Fruit fly (Drosophila melanogaster): ENCODE data around the gene CG31975.

CG31975 gene

DNA sequence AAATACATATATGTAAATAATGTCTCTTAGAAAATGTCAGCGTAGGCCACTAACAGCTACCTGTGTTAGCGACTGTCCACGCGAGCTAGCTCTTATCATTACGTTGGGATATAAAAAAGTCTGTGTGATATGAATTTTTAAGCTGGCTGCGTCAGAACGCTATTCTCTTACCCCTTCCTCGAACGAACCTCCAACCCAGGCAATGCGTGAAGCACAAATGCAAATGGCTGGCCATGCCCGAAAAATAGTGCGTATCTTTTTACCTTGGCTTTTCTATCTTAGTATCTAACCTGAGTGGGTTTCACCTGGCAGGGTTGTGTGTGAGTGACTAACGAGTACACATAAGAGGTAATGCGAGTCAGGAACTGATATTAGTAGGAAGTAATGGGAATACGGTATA is 22.4 kb upstream of the CG31975 start:
- TF ChIP-seq CG12605 (GFP tag; IDR thresholded peaks at IDR 0.05) = no peak
- no peak for TF ChIP-seq Snoo (tag; optimal IDR thresholded peaks at IDR 0.05)
- TF ChIP-seq Pif1B (GFP tag; optimal IDR thresholded peaks at IDR 0.05) = no peak
- TF ChIP-seq CG9948 (tag; optimal IDR thresholded peaks at IDR 0.05) = no peak
- no peak for TF ChIP-seq CG10348 (GFP tag; IDR thresholded peaks at IDR 0.05)
- no peak for TF ChIP-seq CG34367 (tag; optimal IDR thresholded peaks at IDR 0.05)
- no peak for TF ChIP-seq CG13204 (GFP tag; optimal IDR thresholded peaks at IDR 0.05)
- no peak for TF ChIP-seq CG8301 (tag; optimal IDR thresholded peaks at IDR 0.05)
- no peak for TF ChIP-seq rn (GFP tag; IDR thresholded peaks at IDR 0.05)
- no peak for TF ChIP-seq CG8159 (tag; optimal IDR thresholded peaks at IDR 0.05)
- no peak for TF ChIP-seq CG32121 (GFP tag; IDR thresholded peaks at IDR 0.05)

DNA sequence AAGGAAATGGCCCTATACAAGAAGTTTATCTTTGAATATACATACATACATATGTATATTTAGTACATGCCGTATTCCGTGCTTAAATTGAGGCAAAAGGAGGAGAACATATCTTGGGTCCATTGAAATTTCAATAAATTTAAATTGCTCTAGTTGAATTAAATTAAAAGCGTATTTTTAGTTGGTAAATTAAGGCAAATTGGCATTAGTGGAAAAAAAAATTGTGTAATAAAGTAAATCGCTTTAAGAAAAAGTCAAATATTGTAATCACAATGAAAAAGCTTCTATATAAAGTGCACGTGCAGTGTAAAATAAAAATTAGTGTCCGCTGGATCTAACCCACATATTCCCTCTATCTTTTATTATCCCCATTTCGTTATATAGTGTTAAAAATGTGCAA is 21.4 kb upstream of the CG31975 start:
- TF ChIP-seq fd96Ca (GFP tag; IDR thresholded peaks at IDR 0.05) (no peak), CG8301 (tag; optimal IDR thresholded peaks at IDR 0.05) (no peak), CG13204 (GFP tag; optimal IDR thresholded peaks at IDR 0.05) (no peak), gl (tag; optimal IDR thresholded peaks at IDR 0.05) (no peak), CG32121 (GFP tag; IDR thresholded peaks at IDR 0.05) (no peak), CG17806 (tag; optimal IDR thresholded peaks at IDR 0.05) (no peak), CG12605 (GFP tag; IDR thresholded peaks at IDR 0.05) (no peak), CG9948 (tag; optimal IDR thresholded peaks at IDR 0.05) (peak; percentile 10), Pif1A (GFP tag; optimal IDR thresholded peaks at IDR 0.05) (no peak), Snoo (tag; optimal IDR thresholded peaks at IDR 0.05) (no peak), CG14655 (GFP tag; optimal IDR thresholded peaks at IDR 0.05) (no peak), D1 (tag; optimal IDR thresholded peaks at IDR 0.05) (peak; percentile 59)

DNA sequence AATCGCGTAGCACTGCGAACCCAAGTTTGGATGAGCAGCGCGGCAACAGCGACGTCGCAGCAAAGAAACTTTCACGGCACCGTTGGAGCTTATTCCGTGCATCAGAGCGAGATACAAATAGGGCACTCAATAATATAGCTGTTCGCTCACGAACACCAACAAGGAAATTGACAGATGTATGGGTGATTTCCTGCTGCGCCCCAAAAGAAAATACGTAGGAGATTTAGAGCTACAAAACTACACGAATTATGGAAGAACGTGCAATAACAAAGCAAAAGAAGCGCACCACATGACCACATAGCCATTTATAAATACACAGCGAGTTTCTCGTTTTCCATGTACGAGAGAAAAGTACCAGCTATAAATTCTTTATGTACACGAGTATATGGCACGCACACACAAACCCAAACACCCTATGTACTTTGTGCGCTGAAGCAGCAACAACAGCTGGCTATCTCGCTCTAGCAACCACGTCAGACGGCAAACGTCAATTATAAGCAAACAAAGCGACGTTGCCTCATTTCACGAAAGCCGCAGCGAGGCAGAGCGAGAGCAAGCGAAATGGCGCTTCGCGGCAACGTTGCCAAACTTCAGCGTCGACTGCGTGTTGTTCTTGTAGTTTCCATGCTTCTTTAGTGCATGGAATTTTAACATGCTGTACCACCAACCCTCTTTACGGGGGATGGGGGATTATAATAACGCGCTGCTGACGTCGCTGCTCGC is 20.8 kb upstream of the CG31975 start:
- TF ChIP-seq Ets98B (GFP tag; IDR thresholded peaks at IDR 0.05) = no peak
- peak; percentile 23 for TF ChIP-seq CG15710 (tag; optimal IDR thresholded peaks at IDR 0.05)
- TF ChIP-seq CG17806 (tag; optimal IDR thresholded peaks at IDR 0.05) = no peak
- TF ChIP-seq CG13204 (GFP tag; optimal IDR thresholded peaks at IDR 0.05) = peak; percentile 28
- no peak for TF ChIP-seq CG32121 (GFP tag; IDR thresholded peaks at IDR 0.05)
- no peak for TF ChIP-seq CG9948 (tag; optimal IDR thresholded peaks at IDR 0.05)
- TF ChIP-seq CG8159 (tag; optimal IDR thresholded peaks at IDR 0.05) = peak; percentile 35
- no peak for TF ChIP-seq CG10348 (GFP tag; IDR thresholded peaks at IDR 0.05)
- TF ChIP-seq D1 (tag; optimal IDR thresholded peaks at IDR 0.05) = no peak
- peak; percentile 29 for TF ChIP-seq CG34367 (tag; optimal IDR thresholded peaks at IDR 0.05)
- peak; percentile 67 for TF ChIP-seq EcR (GFP tag; optimal IDR thresholded peaks at IDR 0.05)
- peak; percentile 56 for TF ChIP-seq CG14655 (GFP tag; optimal IDR thresholded peaks at IDR 0.05)
- TF ChIP-seq gl (tag; optimal IDR thresholded peaks at IDR 0.05) = peak; percentile 40
- TF ChIP-seq rn (GFP tag; IDR thresholded peaks at IDR 0.05) = no peak
- no peak for TF ChIP-seq fd96Ca (GFP tag; IDR thresholded peaks at IDR 0.05)
- peak; percentile 76 for TF ChIP-seq Pif1B (GFP tag; optimal IDR thresholded peaks at IDR 0.05)
- no peak for TF ChIP-seq CG4496 (GFP tag; IDR thresholded peaks at IDR 0.05)
- TF ChIP-seq CG12605 (GFP tag; IDR thresholded peaks at IDR 0.05) = no peak
- TF ChIP-seq CG8301 (tag; optimal IDR thresholded peaks at IDR 0.05) = peak; percentile 55
- peak; percentile 2 for TF ChIP-seq Pif1A (GFP tag; optimal IDR thresholded peaks at IDR 0.05)
- TF ChIP-seq Snoo (tag; optimal IDR thresholded peaks at IDR 0.05) = peak; percentile 19

DNA sequence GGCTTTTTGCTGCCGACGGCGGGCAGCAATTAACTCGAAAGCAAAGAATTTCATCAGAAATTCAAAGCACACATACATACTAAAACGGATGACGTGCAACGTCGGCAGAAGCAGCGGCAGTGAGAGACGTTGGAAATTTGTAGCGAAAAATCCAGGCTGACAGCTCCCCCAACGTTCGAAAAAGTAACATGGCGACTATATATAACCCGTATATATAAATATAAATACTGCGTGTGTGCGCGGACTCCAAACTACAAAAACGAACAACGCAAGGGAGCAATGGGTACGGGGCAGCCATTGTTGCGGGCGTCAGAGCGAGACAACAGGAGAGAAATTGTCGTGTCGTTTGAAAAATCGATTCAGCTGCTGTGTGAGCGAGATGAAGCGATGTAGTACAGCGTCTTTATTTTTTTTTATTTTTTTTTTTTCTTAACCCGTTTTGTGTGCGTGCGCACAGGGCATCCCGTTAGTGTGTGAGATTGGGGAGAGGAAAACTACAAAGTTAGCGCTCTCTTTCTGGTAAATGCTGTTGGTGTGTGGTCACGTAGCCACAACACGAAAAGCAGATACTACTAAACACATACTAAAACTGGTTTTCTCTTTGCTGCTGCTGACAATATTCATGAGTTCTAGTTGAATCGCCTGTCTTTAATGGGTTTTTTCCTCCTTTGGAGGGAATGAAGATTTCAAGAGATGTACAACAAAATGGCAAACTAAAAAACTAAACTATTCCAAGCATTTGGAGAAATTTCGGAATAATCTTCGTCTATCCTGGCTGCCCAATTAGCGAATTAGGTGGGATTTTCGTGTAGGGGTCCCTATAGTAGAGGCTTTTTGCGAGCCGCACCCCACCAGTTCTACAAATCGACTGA is 20.0 kb upstream of the CG31975 start:
- TF ChIP-seq CG8159 (tag; optimal IDR thresholded peaks at IDR 0.05) = peak; percentile 72
- peak; percentile 85 for TF ChIP-seq CG13204 (GFP tag; optimal IDR thresholded peaks at IDR 0.05)
- peak; percentile 4 for TF ChIP-seq D1 (tag; optimal IDR thresholded peaks at IDR 0.05)
- peak; percentile 73 for TF ChIP-seq CG8301 (tag; optimal IDR thresholded peaks at IDR 0.05)
- TF ChIP-seq rn (GFP tag; IDR thresholded peaks at IDR 0.05) = no peak
- TF ChIP-seq CG34367 (tag; optimal IDR thresholded peaks at IDR 0.05) = peak; percentile 77
- no peak for TF ChIP-seq fd96Ca (GFP tag; IDR thresholded peaks at IDR 0.05)
- TF ChIP-seq Pif1B (GFP tag; optimal IDR thresholded peaks at IDR 0.05) = peak; percentile 92
- peak; percentile 89 for TF ChIP-seq Pif1A (GFP tag; optimal IDR thresholded peaks at IDR 0.05)
- no peak for TF ChIP-seq CG32121 (GFP tag; IDR thresholded peaks at IDR 0.05)
- TF ChIP-seq CG12605 (GFP tag; IDR thresholded peaks at IDR 0.05) = no peak
- peak; percentile 77 for TF ChIP-seq Snoo (tag; optimal IDR thresholded peaks at IDR 0.05)
- TF ChIP-seq CG10348 (GFP tag; IDR thresholded peaks at IDR 0.05) = no peak
- no peak for TF ChIP-seq Ets98B (GFP tag; IDR thresholded peaks at IDR 0.05)
- no peak for TF ChIP-seq CG4496 (GFP tag; IDR thresholded peaks at IDR 0.05)
- peak; percentile 94 for TF ChIP-seq gl (tag; optimal IDR thresholded peaks at IDR 0.05)
- peak; percentile 90 for TF ChIP-seq CG15710 (tag; optimal IDR thresholded peaks at IDR 0.05)
- TF ChIP-seq CG17806 (tag; optimal IDR thresholded peaks at IDR 0.05) = peak; percentile 62
- peak; percentile 88 for TF ChIP-seq CG14655 (GFP tag; optimal IDR thresholded peaks at IDR 0.05)
- TF ChIP-seq EcR (GFP tag; optimal IDR thresholded peaks at IDR 0.05) = peak; percentile 69
- peak; percentile 64 for TF ChIP-seq CG9948 (tag; optimal IDR thresholded peaks at IDR 0.05)

DNA sequence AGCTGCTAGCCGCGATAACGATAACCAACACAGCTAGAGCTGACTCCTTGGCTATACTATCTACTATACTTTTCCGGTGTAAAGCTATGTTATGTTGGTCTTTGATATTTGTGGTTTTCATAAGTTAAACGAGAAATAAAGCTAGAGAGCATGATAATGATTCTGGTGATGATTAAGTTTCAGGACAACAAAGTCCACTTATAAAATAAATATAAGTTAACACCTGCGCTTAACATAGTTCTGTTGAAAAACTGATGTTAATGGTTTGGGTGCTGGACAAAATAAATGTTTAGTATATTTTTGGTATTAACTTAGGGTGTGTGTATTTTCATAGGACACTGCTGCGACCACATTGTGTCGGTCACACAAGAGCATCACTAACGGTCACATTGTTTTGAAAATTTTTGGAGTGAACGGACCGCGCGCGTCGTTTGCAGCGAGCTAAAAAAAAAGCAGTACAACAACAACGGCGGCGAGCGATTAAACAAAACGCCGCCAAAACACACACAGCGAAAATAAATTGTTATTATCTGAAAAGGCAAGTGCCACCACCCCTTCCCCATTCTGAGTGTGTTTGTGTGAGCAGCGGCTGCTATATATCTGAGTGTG is 18.0 kb upstream of the CG31975 start, which contains the start of the genes CG33635 and spen:
CG33635 (minus strand) TSS at position 16 of the 609 bp plus-strand sequence.
spen (plus strand) TSS at position 384 of the 609 bp plus-strand sequence.
- TF ChIP-seq CG8301 (tag; optimal IDR thresholded peaks at IDR 0.05) (no peak), CG8159 (tag; optimal IDR thresholded peaks at IDR 0.05) (peak; percentile 7), EcR (GFP tag; optimal IDR thresholded peaks at IDR 0.05) (peak; percentile 66), rn (GFP tag; IDR thresholded peaks at IDR 0.05) (no peak), Pif1A (GFP tag; optimal IDR thresholded peaks at IDR 0.05) (no peak), Ets98B (GFP tag; IDR thresholded peaks at IDR 0.05) (no peak), Pif1B (GFP tag; optimal IDR thresholded peaks at IDR 0.05) (peak; percentile 54), fd96Ca (GFP tag; IDR thresholded peaks at IDR 0.05) (no peak), CG10348 (GFP tag; IDR thresholded peaks at IDR 0.05) (no peak), CG13204 (GFP tag; optimal IDR thresholded peaks at IDR 0.05) (no peak), CG12605 (GFP tag; IDR thresholded peaks at IDR 0.05) (no peak), CG15710 (tag; optimal IDR thresholded peaks at IDR 0.05) (no peak), CG4496 (GFP tag; IDR thresholded peaks at IDR 0.05) (no peak), CG14655 (GFP tag; optimal IDR thresholded peaks at IDR 0.05) (no peak), CG32121 (GFP tag; IDR thresholded peaks at IDR 0.05) (no peak), D1 (tag; optimal IDR thresholded peaks at IDR 0.05) (no peak), Snoo (tag; optimal IDR thresholded peaks at IDR 0.05) (peak; percentile 17), CG34367 (tag; optimal IDR thresholded peaks at IDR 0.05) (peak; percentile 14), CG17806 (tag; optimal IDR thresholded peaks at IDR 0.05) (no peak), gl (tag; optimal IDR thresholded peaks at IDR 0.05) (peak; percentile 18), CG9948 (tag; optimal IDR thresholded peaks at IDR 0.05) (no peak)

Data from whole organism, pupa.